Worm (Caenorhabditis elegans) whole organism, young adult: ENCODE measurements around the gene Y54G11A.3.

ENCODE experiments used
- F37B4.10 ChIP-seq: fragments of 200-800 bp; sonication (Bioruptor generic); IDR thresholded peaks from 2 replicates; pipeline ENCODE4 v1.3.6; 2022; ENCODE audit warnings: missing genetic modification characterization, missing compliant biosample characterization
- ama-1 ChIP-seq, 3 experiments: fragments of 150-350 bp in 1 of 3; sonication (generic microtip) in 2 of 3; optimal IDR thresholded peaks; 2 replicates each; lab custom pipeline; 2014 to 2018; ENCODE audit warnings: missing biosample characterization in 2 of 3, missing genetic modification characterization in 2 of 3, missing genetic modification reagents in 2 of 3
- aptf-3 ChIP-seq: fragments of 200-800 bp; sonication (Bioruptor generic); IDR thresholded peaks from 2 replicates; pipeline ENCODE4 v1.3.6; 2022; ENCODE audit warnings: missing genetic modification characterization, missing compliant biosample characterization
- ccch-3 ChIP-seq: fragments of 200-800 bp; sonication (Bioruptor generic); optimal IDR thresholded peaks from 2 replicates; lab custom pipeline; 2018; ENCODE audit warnings: mild to moderate bottlenecking, missing genetic modification characterization, missing compliant biosample characterization
- ceh-58 ChIP-seq: fragments of 200-800 bp; sonication (Bioruptor generic); IDR thresholded peaks from 2 replicates; pipeline ENCODE4 v1.3.6; 2022; ENCODE audit warnings: missing genetic modification characterization, missing compliant biosample characterization
- chd-7 ChIP-seq: sonication (generic microtip); optimal IDR thresholded peaks from 2 replicates; lab custom pipeline; 2016; ENCODE audit warnings: mild to moderate bottlenecking, missing genetic modification characterization, moderate library complexity, missing compliant biosample characterization
- die-1 ChIP-seq: sonication (generic microtip); optimal IDR thresholded peaks from 2 replicates; lab custom pipeline; 2016; ENCODE audit warnings: missing genotype, mild to moderate bottlenecking, missing genetic modification characterization, missing compliant biosample characterization
- egl-18 ChIP-seq: fragments of 200-800 bp; sonication (Bioruptor generic); IDR thresholded peaks from 2 replicates; pipeline ENCODE4 v1.3.6; 2022; ENCODE audit warnings: missing genetic modification reagents, missing genetic modification characterization, missing compliant biosample characterization
- let-526 ChIP-seq: fragments of 200-800 bp; sonication (Bioruptor generic); IDR thresholded peaks from 2 replicates; pipeline ENCODE4 v1.3.6; 2022; ENCODE audit warnings: missing genetic modification reagents, missing genetic modification characterization, missing compliant biosample characterization
- pbrm-1 ChIP-seq: fragments of 200-800 bp; sonication (Bioruptor generic); IDR thresholded peaks from 2 replicates; pipeline ENCODE4 v1.3.6; 2022; ENCODE audit warnings: missing genetic modification reagents, missing genetic modification characterization, missing compliant biosample characterization
- ztf-22 ChIP-seq: fragments of 200-800 bp; sonication (Bioruptor generic); optimal IDR thresholded peaks from 2 replicates; lab custom pipeline; 2018; ENCODE audit warnings: mild to moderate bottlenecking, missing genetic modification characterization, moderate library complexity, missing compliant biosample characterization

Y54G11A.3 gene

DNA sequence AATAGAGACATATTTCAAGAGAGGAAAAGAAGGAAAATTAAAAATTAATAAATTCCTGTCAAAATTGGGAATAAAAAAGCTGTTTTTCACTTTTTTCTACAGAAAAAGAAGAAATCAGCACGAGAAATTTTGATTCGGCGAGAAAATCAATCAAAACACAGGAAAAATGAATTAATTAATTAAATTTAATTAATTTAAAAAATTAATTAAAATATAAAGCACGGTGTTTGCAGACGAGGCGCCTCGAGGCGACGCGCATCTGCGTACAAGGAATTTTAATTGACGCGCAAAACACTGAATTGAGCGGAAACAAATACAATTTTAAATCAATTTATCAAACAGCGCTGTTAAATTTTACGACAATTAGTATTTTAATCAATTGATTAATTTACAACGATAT is 44.8 kb downstream of the Y54G11A.3 start:
- TF ChIP-seq ceh-58 (GFP tag; lab: Robert Waterston, UW) (no peak), ama-1 (optimal IDR thresholded peaks at IDR 0.05; lab: Kevin White, UChicago) (no peak), ama-1 (GFP tag; optimal IDR thresholded peaks at IDR 0.05; lab: Kevin White, UChicago) (no peak), chd-7 (tag; lab: Kevin White, UChicago) (no peak), F37B4.10 (GFP tag; lab: Robert Waterston, UW) (no peak), egl-18 (no peak), aptf-3 (no peak), ztf-22 (no peak), die-1 (tag; lab: Kevin White, UChicago) (no peak), let-526 (no peak), pbrm-1 (GFP tag; lab: Robert Waterston, UW) (no peak), ccch-3 (GFP tag; lab: Kevin White, UChicago) (no peak)
